Fruit fly (Drosophila melanogaster) S2 (cell line): ENCODE data around the gene Smvt.

Experiments
- CG8478 ChIP-seq: fragments of >200 bp; optimal IDR thresholded peaks from 2 replicates; lab custom pipeline; 2018
- CTCF ChIP-seq, 2 experiments: fragments of >200 bp; optimal IDR thresholded peaks; 2 replicates each; lab custom pipeline; 2018

- TF ChIP-seq CG8478 (lab: Kevin White, UChicago) (no peak), CTCF (optimal IDR thresholded peaks at IDR 0.05; lab: Kevin White, UChicago) (no peak)
These were observed 48.7 kb upstream of the Smvt start, which contains the start of gene Rift for dm6 chr3R:31810073-31810530.
